Fruit fly (Drosophila melanogaster) whole organism, embryonic: ENCODE results near the gene kek6.

Experiments used
- BEAF-32 ChIP-seq: fragments of 200-800 bp; sonication (Bioruptor generic); optimal IDR thresholded peaks from 3 replicates; lab custom pipeline; 2017; ENCODE audit warnings: missing biosample characterization, missing genetic modification characterization, mild to moderate bottlenecking, moderate library complexity, missing genetic modification reagents
- CG10431 ChIP-seq: fragments of 200-800 bp; sonication (Bioruptor generic); optimal IDR thresholded peaks from 3 replicates; lab custom pipeline; 2018; ENCODE audit warnings: missing biosample characterization, mild to moderate bottlenecking, missing genetic modification characterization
- CG11247 ChIP-seq: fragments of 200-800 bp; sonication (Bioruptor generic); IDR thresholded peaks from 2 replicates; pipeline ENCODE4 v1.3.6; 2022; ENCODE audit warnings: missing biosample characterization, missing genetic modification characterization
- CG11504 ChIP-seq: fragments of 200-800 bp; sonication (Bioruptor generic); optimal IDR thresholded peaks from 3 replicates; lab custom pipeline; 2019; ENCODE audit warnings: missing biosample characterization, mild to moderate bottlenecking, missing genetic modification characterization, moderate library complexity
- CG11696 ChIP-seq: fragments of 200-800 bp; sonication (Bioruptor generic); IDR thresholded peaks from 2 replicates; pipeline ENCODE4 v1.3.6; 2022; ENCODE audit warnings: missing biosample characterization, missing genetic modification characterization
- CG12155 ChIP-seq: fragments of 200-800 bp; sonication (Bioruptor generic); optimal IDR thresholded peaks from 3 replicates; lab custom pipeline; 2016; ENCODE audit warnings: missing biosample characterization, missing genetic modification characterization
- CG12769 ChIP-seq: fragments of 200-800 bp; sonication (Bioruptor generic); optimal IDR thresholded peaks from 2 replicates; lab custom pipeline; 2019; ENCODE audit warnings: missing biosample characterization, mild to moderate bottlenecking, missing genetic modification characterization, moderate library complexity
- CG14050 ChIP-seq: fragments of 200-800 bp; sonication (Bioruptor generic); IDR thresholded peaks from 3 replicates; pipeline ENCODE4 v1.3.6; 2022; ENCODE audit warnings: missing biosample characterization, missing genetic modification characterization
- CG1603 ChIP-seq: fragments of 200-800 bp; sonication (Bioruptor generic); optimal IDR thresholded peaks from 2 replicates; lab custom pipeline; 2019; ENCODE audit warnings: missing biosample characterization, mild to moderate bottlenecking, missing genetic modification characterization, moderate library complexity
- CG17385 ChIP-seq: fragments of 200-800 bp; sonication (Bioruptor generic); optimal IDR thresholded peaks from 3 replicates; lab custom pipeline; 2018; ENCODE audit warnings: missing biosample characterization, mild to moderate bottlenecking, missing genetic modification characterization
- CG1832 ChIP-seq: fragments of 200-800 bp; sonication (Bioruptor generic); optimal IDR thresholded peaks from 2 replicates; lab custom pipeline; 2017; ENCODE audit warnings: missing biosample characterization, mild to moderate bottlenecking, missing genetic modification characterization, inconsistent platforms
- CG6689 ChIP-seq: fragments of 200-800 bp; sonication (Bioruptor generic); IDR thresholded peaks from 2 replicates; pipeline ENCODE4 v1.3.6; 2022; ENCODE audit warnings: missing biosample characterization, missing genetic modification characterization
- CG7271 ChIP-seq: fragments of 200-800 bp; sonication (Bioruptor generic); optimal IDR thresholded peaks from 2 replicates; lab custom pipeline; 2018; ENCODE audit warnings: missing biosample characterization, mild to moderate bottlenecking, missing genetic modification characterization, moderate library complexity
- CG8281 ChIP-seq: fragments of 200-800 bp; sonication (Bioruptor generic); optimal IDR thresholded peaks from 2 replicates; lab custom pipeline; 2018; ENCODE audit warnings: missing biosample characterization, mild to moderate bottlenecking, missing genetic modification characterization, moderate library complexity
- CG8290 ChIP-seq, 3 experiments: fragments of 200-800 bp; sonication (Bioruptor generic); optimal IDR thresholded peaks; 2 replicates each; lab custom pipeline; 2016 to 2019; ENCODE audit warnings: missing biosample characterization in 3 of 3, missing genetic modification characterization in 3 of 3, mild to moderate bottlenecking in 2 of 3, moderate library complexity in 1 of 3
- CG8924 ChIP-seq: fragments of 200-800 bp; optimal IDR thresholded peaks from 3 replicates; lab custom pipeline; 2019; ENCODE audit warnings: missing biosample characterization, mild to moderate bottlenecking, missing genetic modification characterization, moderate library complexity
- CG9797 ChIP-seq: fragments of 200-800 bp; sonication (Bioruptor generic); optimal IDR thresholded peaks from 3 replicates; lab custom pipeline; 2018; ENCODE audit warnings: missing biosample characterization, mild to moderate bottlenecking, missing genetic modification characterization
- CG9817 ChIP-seq: fragments of 200-800 bp; sonication (Bioruptor generic); optimal IDR thresholded peaks from 2 replicates; lab custom pipeline; 2018; ENCODE audit warnings: missing biosample characterization, mild to moderate bottlenecking, missing genetic modification characterization, moderate library complexity
- CG9932 ChIP-seq: fragments of 200-800 bp; sonication (Bioruptor generic); IDR thresholded peaks from 2 replicates; pipeline ENCODE4 v1.3.6; 2022; ENCODE audit warnings: missing biosample characterization, missing genetic modification characterization
- Dll ChIP-seq: fragments of 200-800 bp; sonication (Bioruptor generic); IDR thresholded peaks from 4 replicates; pipeline ENCODE4 v1.3.6; 2022; ENCODE audit warnings: missing biosample characterization, missing genetic modification characterization; ENCODE audit not compliant: partially characterized antibody
- Dref ChIP-seq: fragments of 200-800 bp; sonication (Bioruptor generic); IDR thresholded peaks from 2 replicates; pipeline ENCODE4 v1.3.6; 2022; ENCODE audit warnings: missing biosample characterization, missing genetic modification characterization
- Lpt ChIP-seq: fragments of >200 bp; optimal IDR thresholded peaks from 2 replicates; lab custom pipeline; 2018; ENCODE audit warnings: missing biosample characterization, missing genetic modification characterization
- MBD-R2 ChIP-seq: fragments of 200-800 bp; sonication (Bioruptor generic); IDR thresholded peaks from 2 replicates; pipeline ENCODE4 v1.3.6; 2022; ENCODE audit warnings: missing biosample characterization, missing genetic modification characterization
- Max ChIP-seq: fragments of 200-800 bp; sonication (Bioruptor generic); optimal IDR thresholded peaks from 2 replicates; lab custom pipeline; 2016; ENCODE audit warnings: missing biosample characterization, mild to moderate bottlenecking, missing genetic modification characterization
- Med ChIP-seq: fragments of 200-800 bp; sonication (Bioruptor generic); peaks from one replicate; lab custom pipeline; 2016; ENCODE audit warnings: missing biosample characterization, missing genetic modification characterization, mild to moderate bottlenecking, inconsistent platforms, moderate library complexity
- Mrtf ChIP-seq: fragments of 200-800 bp; sonication (Bioruptor generic); IDR thresholded peaks from 3 replicates; pipeline ENCODE4 v1.3.6; 2022; ENCODE audit warnings: missing biosample characterization, missing genetic modification characterization
- Ptx1 ChIP-seq: fragments of 200-800 bp; sonication (Bioruptor generic); IDR thresholded peaks from 2 replicates; pipeline ENCODE4 v1.3.6; 2022; ENCODE audit warnings: missing biosample characterization, missing genetic modification characterization
- Six4 ChIP-seq: fragments of 200-800 bp; sonication (Bioruptor generic); optimal IDR thresholded peaks from 2 replicates; lab custom pipeline; 2016; ENCODE audit warnings: missing biosample characterization, missing genetic modification characterization
- Vsx1 ChIP-seq: fragments of 200-800 bp; sonication (Bioruptor generic); optimal IDR thresholded peaks from 2 replicates; lab custom pipeline; 2017; ENCODE audit warnings: missing biosample characterization, mild to moderate bottlenecking, missing genetic modification characterization, missing genetic modification reagents
- ato ChIP-seq: fragments of 200-800 bp; sonication (Bioruptor generic); IDR thresholded peaks from 2 replicates; pipeline ENCODE4 v1.3.6; 2022; ENCODE audit warnings: missing biosample characterization, missing genetic modification characterization; ENCODE audit not compliant: partially characterized antibody
- bsh ChIP-seq, 2 experiments: fragments of 200-800 bp; sonication (Bioruptor generic); optimal IDR thresholded peaks; 2 replicates each; lab custom pipeline; 2017 to 2018; ENCODE audit warnings: mild to moderate bottlenecking in 2 of 2, missing biosample characterization in 2 of 2, missing genetic modification characterization in 2 of 2, moderate library complexity in 1 of 2
- cato ChIP-seq: fragments of 200-800 bp; sonication (Bioruptor generic); optimal IDR thresholded peaks from 2 replicates; lab custom pipeline; 2016; ENCODE audit warnings: missing biosample characterization, missing genetic modification characterization, borderline replicate concordance
- chn ChIP-seq: fragments of 200-800 bp; sonication (Bioruptor generic); optimal IDR thresholded peaks from 2 replicates; lab custom pipeline; 2016; ENCODE audit warnings: missing biosample characterization, missing genetic modification characterization
- crol ChIP-seq: fragments of 200-800 bp; sonication (Bioruptor generic); IDR thresholded peaks from 2 replicates; pipeline ENCODE4 v1.3.6; 2022; ENCODE audit warnings: missing biosample characterization, missing genetic modification characterization
- dan ChIP-seq: fragments of 200-800 bp; sonication (Bioruptor generic); IDR thresholded peaks from 2 replicates; pipeline ENCODE4 v1.3.6; 2022; ENCODE audit warnings: missing biosample characterization, missing genetic modification characterization
- jigr1 ChIP-seq: fragments of 200-800 bp; sonication (Bioruptor generic); IDR thresholded peaks from 3 replicates; pipeline ENCODE4 v1.3.6; 2022; ENCODE audit warnings: missing biosample characterization, missing genetic modification characterization
- kni ChIP-seq: fragments of 200-800 bp; sonication (Bioruptor generic); optimal IDR thresholded peaks from 3 replicates; lab custom pipeline; 2017; ENCODE audit warnings: mild to moderate bottlenecking, missing biosample characterization, missing genetic modification reagents, missing genetic modification characterization
- oc ChIP-seq: fragments of 200-800 bp; sonication (Bioruptor generic); optimal IDR thresholded peaks from 2 replicates; lab custom pipeline; 2018; ENCODE audit warnings: missing biosample characterization, mild to moderate bottlenecking, missing genetic modification characterization, moderate library complexity
- onecut ChIP-seq: fragments of 200-800 bp; sonication (Bioruptor generic); IDR thresholded peaks from 2 replicates; pipeline ENCODE4 v1.3.6; 2022; ENCODE audit warnings: missing biosample characterization, missing genetic modification characterization
- pho ChIP-seq: fragments of 200-800 bp; sonication (Bioruptor generic); optimal IDR thresholded peaks from 2 replicates; lab custom pipeline; 2016; ENCODE audit warnings: missing biosample characterization, missing genetic modification characterization
- phol ChIP-seq: fragments of 200-800 bp; sonication (Bioruptor generic); optimal IDR thresholded peaks from 3 replicates; lab custom pipeline; 2018; ENCODE audit warnings: missing biosample characterization, mild to moderate bottlenecking, missing genetic modification characterization, moderate library complexity
- row ChIP-seq: fragments of 200-800 bp; sonication (Bioruptor generic); IDR thresholded peaks from 3 replicates; pipeline ENCODE4 v1.3.6; 2022; ENCODE audit warnings: missing biosample characterization, missing genetic modification characterization
- sens ChIP-seq: fragments of 200-800 bp; sonication (Bioruptor generic); peaks from one replicate; lab custom pipeline; 2016; ENCODE audit warnings: missing biosample characterization, missing genetic modification characterization
- sim ChIP-seq: fragments of 200-800 bp; sonication (Bioruptor generic); IDR thresholded peaks from 2 replicates; pipeline ENCODE4 v1.3.6; 2022; ENCODE audit warnings: missing biosample characterization, missing genetic modification characterization
- trem ChIP-seq: fragments of 200-800 bp; optimal IDR thresholded peaks from 3 replicates; lab custom pipeline; 2019; ENCODE audit warnings: missing biosample characterization, mild to moderate bottlenecking, missing genetic modification characterization, moderate library complexity
- usp ChIP-seq: fragments of >200 bp; optimal IDR thresholded peaks from 2 replicates; lab custom pipeline; 2017; ENCODE audit warnings: missing biosample characterization, missing genetic modification characterization

kek6 gene

dm6 chr3R:31617801-31618200, 4.1 kb upstream of the kek6 start, which contains the start of gene pasha (continued):
- TF ChIP-seq Vsx1 (GFP tag; lab: Kevin White, UChicago), result no peak
- TF ChIP-seq CG8924 (tag; lab: Kevin White, UChicago), result no peak
- no peak for TF ChIP-seq sim (GFP tag; lab: Robert Waterston, UW)
- TF ChIP-seq CG9797 (GFP tag; lab: Kevin White, UChicago), result peak; percentile 51
- TF ChIP-seq row (GFP tag; lab: Robert Waterston, UW), result peak; percentile 36; the same call in 2 of the 3 replicates
- peak; percentile 2 for TF ChIP-seq trem
- TF ChIP-seq BEAF-32 (GFP tag; lab: Kevin White, UChicago), result peak; percentile 10
- no peak for TF ChIP-seq sens (GFP tag; lab: Kevin White, UChicago)
- TF ChIP-seq CG12155 (GFP tag; lab: Kevin White, UChicago), result no peak
- TF ChIP-seq Mrtf (GFP tag; lab: Robert Waterston, UW), result no peak

- TF ChIP-seq onecut (GFP tag; lab: Robert Waterston, UW) (peak; percentile 83), CG1832 (GFP tag; lab: Kevin White, UChicago) (peak; percentile 5), CG1603 (no peak), CG8281 (no peak), Med (peak; percentile 44), MBD-R2 (GFP tag; lab: Robert Waterston, UW) (peak; percentile 39; the same call in 1 of the 2 replicates), sens (GFP tag; lab: Kevin White, UChicago) (peak; percentile 55), Lpt (no peak), crol (GFP tag; lab: Robert Waterston, UW) (0 out of 2 replicates have a peak, but pooled peaks have one; percentile 21), kni (GFP tag; lab: Kevin White, UChicago) (no peak)
These were observed 712 bp downstream of the kek6 start for dm6 chr3R:31622648-31623047.

DNA sequence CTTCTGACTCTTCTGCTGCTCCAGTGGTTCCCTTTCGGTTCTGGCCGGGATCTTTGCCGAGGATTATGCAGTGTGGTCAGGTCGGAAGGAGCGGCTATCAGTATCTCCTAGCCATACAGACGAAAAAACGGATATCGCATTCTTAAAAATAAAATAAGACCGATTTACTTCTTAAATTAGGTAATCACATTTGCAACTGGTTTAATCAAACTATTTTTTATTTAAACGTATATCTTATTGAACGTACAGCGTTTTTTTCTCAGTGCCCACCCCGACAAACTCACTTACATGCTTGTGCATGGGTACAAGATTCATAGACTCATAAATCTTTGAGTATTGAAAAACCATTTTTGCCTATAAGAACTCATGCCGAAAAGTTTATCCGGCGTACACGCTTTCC, 4.3 kb downstream of the kek6 start:
- TF ChIP-seq sens (GFP tag; lab: Kevin White, UChicago), result peak; percentile 64
- no peak for TF ChIP-seq CG11247 (GFP tag; lab: Robert Waterston, UW)
- peak; percentile 51 for TF ChIP-seq Med

DNA sequence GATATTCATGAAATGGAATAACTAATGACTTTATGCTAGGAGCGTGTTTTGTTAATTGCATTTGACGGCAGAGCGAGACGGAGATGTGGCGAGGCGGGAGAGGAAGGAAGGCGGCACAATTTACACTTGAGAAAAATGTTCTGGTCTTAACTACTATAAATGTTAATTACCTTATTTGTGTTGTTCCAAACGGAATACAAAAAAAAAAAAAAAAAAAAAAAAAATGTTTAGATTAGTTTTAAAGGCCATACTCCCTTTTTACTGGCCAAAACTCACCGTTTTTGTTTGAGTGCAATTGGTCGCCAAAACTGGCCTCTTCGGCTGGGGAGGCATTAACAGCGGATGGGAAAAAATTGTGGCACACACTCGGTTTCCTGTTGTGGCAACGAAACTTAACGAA, 5.2 kb downstream of the kek6 start:
- TF ChIP-seq dan (no peak), CG8290 (GFP tag; optimal IDR thresholded peaks at IDR 0.05; lab: Kevin White, UChicago) (no peak), CG8290 (tag; optimal IDR thresholded peaks at IDR 0.05; lab: Kevin White, UChicago) (no peak), Ptx1 (GFP tag; lab: Robert Waterston, UW) (0 out of 2 replicates have a peak, but pooled peaks have one; percentile 12), CG11504 (tag; lab: Kevin White, UChicago) (peak; percentile 11), Max (GFP tag; lab: Kevin White, UChicago) (no peak), phol (tag; lab: Kevin White, UChicago) (no peak), jigr1 (GFP tag; lab: Robert Waterston, UW) (no peak), CG9932 (GFP tag; lab: Robert Waterston, UW) (peak; percentile 11; the same call in 1 of the 2 replicates), CG11696 (GFP tag; lab: Robert Waterston, UW) (no peak), ato (GFP tag; lab: Robert Waterston, UW) (no peak), CG14050 (GFP tag; lab: Robert Waterston, UW) (no peak), chn (no peak), usp (GFP tag; lab: Kevin White, UChicago) (no peak), bsh (GFP tag; optimal IDR thresholded peaks at IDR 0.05; lab: Kevin White, UChicago) (peak in 1 of 2 experiments; percentile 6), CG6689 (GFP tag; lab: Robert Waterston, UW) (no peak), Dref (GFP tag; lab: Robert Waterston, UW) (no peak), CG12769 (no peak), Dll (no peak), CG7271 (tag; lab: Kevin White, UChicago) (no peak), CG9817 (tag; lab: Kevin White, UChicago) (no peak), Six4 (no peak), cato (GFP tag; lab: Kevin White, UChicago) (no peak), pho (GFP tag; lab: Kevin White, UChicago) (no peak), CG17385 (GFP tag; lab: Kevin White, UChicago) (no peak), CG10431 (GFP tag; lab: Kevin White, UChicago) (no peak), oc (tag; lab: Kevin White, UChicago) (no peak)
